Worm (Caenorhabditis elegans) whole organism, midembryonic: ENCODE results near the gene skp-1.

Experiments
- T22C8.4 ChIP-seq: fragments of 200-800 bp; sonication (Bioruptor generic); IDR thresholded peaks from 2 replicates; pipeline ENCODE4 v1.3.6; 2022; ENCODE audit warnings: missing genetic modification characterization, missing compliant biosample characterization
- flt-1 ChIP-seq: fragments of 200-800 bp; sonication (Bioruptor generic); IDR thresholded peaks from 2 replicates; pipeline ENCODE4 v1.3.6; 2022; ENCODE audit warnings: missing genetic modification characterization, missing compliant biosample characterization
- klf-2 ChIP-seq: fragments of 200-800 bp; sonication (Bioruptor generic); conservative IDR thresholded peaks from 2 replicates; pipeline ENCODE4 v1.3.6; 2022; ENCODE audit warnings: missing genetic modification reagents, missing genetic modification characterization, missing compliant biosample characterization
- med-1 ChIP-seq: sonication (generic microtip); optimal IDR thresholded peaks from 2 replicates; lab custom pipeline; 2017; ENCODE audit warnings: missing genetic modification characterization, mild to moderate bottlenecking, missing compliant biosample characterization, antibody characterized with exemption, missing genetic modification reagents; ENCODE audit not compliant: insufficient read depth
- ref-1 ChIP-seq: fragments of 200-800 bp; sonication (Bioruptor generic); conservative IDR thresholded peaks from 2 replicates; pipeline ENCODE4 v1.3.6; 2022; ENCODE audit warnings: missing genetic modification reagents, missing genetic modification characterization, missing compliant biosample characterization
- tab-1 ChIP-seq: fragments of 200-800 bp; sonication (Bioruptor generic); IDR thresholded peaks from 2 replicates; pipeline ENCODE4 v1.3.6; 2022; ENCODE audit warnings: missing genetic modification characterization, missing compliant biosample characterization
- ztf-23 ChIP-seq: fragments of 200-800 bp; sonication (Bioruptor generic); IDR thresholded peaks from 2 replicates; pipeline ENCODE4 v1.3.6; 2022; ENCODE audit warnings: missing genetic modification reagents, missing genetic modification characterization, missing compliant biosample characterization
- ztf-29 ChIP-seq: fragments of 200-800 bp; sonication (Bioruptor generic); IDR thresholded peaks from 2 replicates; pipeline ENCODE4 v1.3.6; 2022; ENCODE audit warnings: missing genetic modification reagents, missing genetic modification characterization, missing compliant biosample characterization

ce11 chrV:11631128-11631527, 14.2 kb upstream of the skp-1 start:
- TF ChIP-seq ztf-29 (GFP tag; lab: Robert Waterston, UW), result no peak
- no peak for TF ChIP-seq T22C8.4
- no peak for TF ChIP-seq tab-1
- TF ChIP-seq klf-2 (GFP tag; lab: Robert Waterston, UW), result no peak
- TF ChIP-seq flt-1 (GFP tag; lab: Robert Waterston, UW), result no peak
- TF ChIP-seq ztf-23 (GFP tag; lab: Robert Waterston, UW), result no peak
- TF ChIP-seq ref-1, result no peak
- TF ChIP-seq med-1 (GFP tag; lab: Kevin White, UChicago), result no peak
